Fruit fly (Drosophila melanogaster) whole organism, pupa: ENCODE results near the gene yellow-g2.

Experiments
- CG10348 ChIP-seq: fragments of 200-800 bp; sonication (Bioruptor generic); IDR thresholded peaks from 2 replicates; pipeline ENCODE4 v1.3.6; 2022; ENCODE audit warnings: missing biosample characterization, missing genetic modification characterization
- CG13204 ChIP-seq: fragments of 200-800 bp; sonication (Bioruptor generic); optimal IDR thresholded peaks from 2 replicates; lab custom pipeline; 2018; ENCODE audit warnings: missing biosample characterization, mild to moderate bottlenecking, missing genetic modification characterization, moderate library complexity
- CG15710 ChIP-seq: fragments of 200-800 bp; sonication (Bioruptor generic); optimal IDR thresholded peaks from 2 replicates; lab custom pipeline; 2018; ENCODE audit warnings: missing biosample characterization, mild to moderate bottlenecking, missing genetic modification characterization, moderate library complexity
- CG17806 ChIP-seq: fragments of 200-800 bp; sonication (Bioruptor generic); optimal IDR thresholded peaks from 2 replicates; lab custom pipeline; 2018; ENCODE audit warnings: missing biosample characterization, mild to moderate bottlenecking, missing genetic modification characterization, moderate library complexity
- CG34367 ChIP-seq: fragments of 200-800 bp; sonication (Bioruptor generic); optimal IDR thresholded peaks from 2 replicates; lab custom pipeline; 2018; ENCODE audit warnings: missing biosample characterization, mild to moderate bottlenecking, missing genetic modification characterization
- CG4496 ChIP-seq: fragments of 200-800 bp; sonication (Bioruptor generic); IDR thresholded peaks from 3 replicates; pipeline ENCODE4 v1.3.6; 2022; ENCODE audit warnings: missing biosample characterization, missing genetic modification characterization
- CG8159 ChIP-seq: fragments of 200-800 bp; sonication (Bioruptor generic); optimal IDR thresholded peaks from 3 replicates; lab custom pipeline; 2018; ENCODE audit warnings: missing biosample characterization, mild to moderate bottlenecking, missing genetic modification characterization, moderate library complexity
- CG9948 ChIP-seq: fragments of 200-800 bp; sonication (Bioruptor generic); optimal IDR thresholded peaks from 2 replicates; lab custom pipeline; 2018; ENCODE audit warnings: missing biosample characterization, mild to moderate bottlenecking, missing genetic modification characterization, moderate library complexity
- EcR ChIP-seq: fragments of 200-800 bp; sonication (Bioruptor generic); optimal IDR thresholded peaks from 3 replicates; lab custom pipeline; 2019; ENCODE audit warnings: missing biosample characterization, missing genetic modification characterization, mild to moderate bottlenecking, moderate library complexity, missing genetic modification reagents
- Pif1A ChIP-seq: fragments of 200-800 bp; sonication (Bioruptor generic); optimal IDR thresholded peaks from 3 replicates; lab custom pipeline; 2016; ENCODE audit warnings: missing biosample characterization, missing genetic modification characterization
- Snoo ChIP-seq: fragments of 200-800 bp; sonication (Bioruptor generic); optimal IDR thresholded peaks from 3 replicates; lab custom pipeline; 2017; ENCODE audit warnings: missing biosample characterization, mild to moderate bottlenecking, missing genetic modification characterization, inconsistent platforms
- fd96Ca ChIP-seq: fragments of 200-800 bp; sonication (Bioruptor generic); IDR thresholded peaks from 3 replicates; pipeline ENCODE4 v1.3.6; 2022; ENCODE audit warnings: missing biosample characterization, missing genetic modification characterization
- gl ChIP-seq: fragments of 200-800 bp; sonication (Bioruptor generic); optimal IDR thresholded peaks from 2 replicates; lab custom pipeline; 2018; ENCODE audit warnings: missing biosample characterization, mild to moderate bottlenecking, missing genetic modification characterization

- no peak for TF ChIP-seq Snoo
- TF ChIP-seq CG8159: no peak
- TF ChIP-seq fd96Ca (GFP tag; lab: Robert Waterston, UW): no peak
- TF ChIP-seq CG15710 (tag; lab: Kevin White, UChicago): no peak
- no peak for TF ChIP-seq CG9948
- TF ChIP-seq gl (tag; lab: Kevin White, UChicago): no peak
- TF ChIP-seq CG10348 (GFP tag; lab: Robert Waterston, UW): no peak
- TF ChIP-seq CG34367 (tag; lab: Kevin White, UChicago): no peak
- TF ChIP-seq Pif1A (GFP tag; lab: Kevin White, UChicago): no peak
- no peak for TF ChIP-seq CG13204 (GFP tag; lab: Kevin White, UChicago)
- TF ChIP-seq EcR (GFP tag; lab: Kevin White, UChicago): no peak
- TF ChIP-seq CG17806 (tag; lab: Kevin White, UChicago): no peak
- no peak for TF ChIP-seq CG4496 (GFP tag; lab: Robert Waterston, UW)
Measured at dm6 chr3L:2268525-2268924, 7.8 kb upstream of the yellow-g2 start, which contains the start of gene CG32302.
